Fruit fly (Drosophila melanogaster): ENCODE measurements around the gene CG14736.
A peak's percentile ranks its signal among the peaks of the same experiment; 100 is the strongest.

Gene CG14736

dm6 chr3R:11992934-11993670, 47.2 kb upstream of the CG14736 start, which contains the start of gene mfas (continued):
- TF ChIP-seq Dref (GFP tag; IDR thresholded peaks at IDR 0.05), result no peak
- TF ChIP-seq CG9727 (GFP tag; optimal IDR thresholded peaks at IDR 0.05), result no peak
- TF ChIP-seq fd102C (GFP tag; optimal IDR thresholded peaks at IDR 0.05), result no peak
- TF ChIP-seq unpg (GFP tag; optimal IDR thresholded peaks at IDR 0.05), result peak; percentile 25
- no peak for TF ChIP-seq CG10543 (GFP tag; optimal IDR thresholded peaks at IDR 0.05)
- TF ChIP-seq CG2678 (tag; optimal IDR thresholded peaks at IDR 0.05), result no peak
- TF ChIP-seq Ptx1 (GFP tag; IDR thresholded peaks at IDR 0.05), result no peak
- peak; percentile 37 for TF ChIP-seq gsb-n (tag; optimal IDR thresholded peaks at IDR 0.05)
- TF ChIP-seq CG13624 (GFP tag; optimal IDR thresholded peaks at IDR 0.05), result no peak
- peak; percentile 10; the same call in 1 of the 3 replicates for TF ChIP-seq CG2199 (GFP tag; IDR thresholded peaks at IDR 0.05)
- no peak for TF ChIP-seq Camta (GFP tag; optimal IDR thresholded peaks at IDR 0.05)
- no peak for TF ChIP-seq D (optimal IDR thresholded peaks at IDR 0.05)
- TF ChIP-seq D (GFP tag; optimal IDR thresholded peaks at IDR 0.05), result no peak
- no peak for TF ChIP-seq ERR (GFP tag; optimal IDR thresholded peaks at IDR 0.05)
- no peak for TF ChIP-seq grn (GFP tag; optimal IDR thresholded peaks at IDR 0.05)
- no peak for TF ChIP-seq CG8478 (optimal IDR thresholded peaks at IDR 0.05)
- TF ChIP-seq sob (GFP tag; IDR thresholded peaks at IDR 0.05), result no peak
- TF ChIP-seq mam (GFP tag; optimal IDR thresholded peaks at IDR 0.05), result no peak
- TF ChIP-seq pzg (GFP tag; optimal IDR thresholded peaks at IDR 0.05), result no peak
- TF ChIP-seq Adf1 (GFP tag; IDR thresholded peaks at IDR 0.05), result peak; percentile 89
- no peak for TF ChIP-seq maf-S (GFP tag; optimal IDR thresholded peaks at IDR 0.05)
- no peak for TF ChIP-seq Mes4 (GFP tag; optimal IDR thresholded peaks at IDR 0.05)
- TF ChIP-seq sna (GFP tag; IDR thresholded peaks at IDR 0.05; ENCODE audit: partially characterized antibody), result no peak
- TF ChIP-seq CG11695 (GFP tag; IDR thresholded peaks at IDR 0.05), result no peak
- TF ChIP-seq Optix (GFP tag; IDR thresholded peaks at IDR 0.05), result no peak
- no peak for TF ChIP-seq NK7.1 (GFP tag; optimal IDR thresholded peaks at IDR 0.05)
- no peak for TF ChIP-seq CG30431 (GFP tag; optimal IDR thresholded peaks at IDR 0.05)
- no peak for TF ChIP-seq Bteb2 (GFP tag; optimal IDR thresholded peaks at IDR 0.05)
- TF ChIP-seq CG1832 (GFP tag; optimal IDR thresholded peaks at IDR 0.05), result no peak
- TF ChIP-seq CG9797 (GFP tag; optimal IDR thresholded peaks at IDR 0.05), result no peak
- no peak for TF ChIP-seq sr (GFP tag; IDR thresholded peaks at IDR 0.05)
- peak; percentile 23 for TF ChIP-seq caup (GFP tag; optimal IDR thresholded peaks at IDR 0.05; ENCODE audit: severe bottlenecking)
- TF ChIP-seq schlank (tag; optimal IDR thresholded peaks at IDR 0.05), result no peak
- peak; percentile 36; the same call in 1 of the 3 replicates for TF ChIP-seq HLH4C (GFP tag; IDR thresholded peaks at IDR 0.05; ENCODE audit: partially characterized antibody)
- no peak for TF ChIP-seq pita (GFP tag; optimal IDR thresholded peaks at IDR 0.05)
- TF ChIP-seq CG14860 (GFP tag; IDR thresholded peaks at IDR 0.05; ENCODE audit: partially characterized antibody), result no peak
- TF ChIP-seq CG11456 (GFP tag; IDR thresholded peaks at IDR 0.05), result no peak
- TF ChIP-seq CG14710 (tag; optimal IDR thresholded peaks at IDR 0.05), result no peak
- no peak for TF ChIP-seq gfzf (GFP tag; optimal IDR thresholded peaks at IDR 0.05)
- peak; percentile 7; the same call in 1 of the 2 replicates for TF ChIP-seq Bgb (GFP tag; IDR thresholded peaks at IDR 0.05; ENCODE audit: partially characterized antibody)
- TF ChIP-seq CG2202 (tag; optimal IDR thresholded peaks at IDR 0.05), result no peak
- TF ChIP-seq HLHmδ (GFP tag; optimal IDR thresholded peaks at IDR 0.05), result no peak
- no peak for TF ChIP-seq Nf-YB (GFP tag; optimal IDR thresholded peaks at IDR 0.05)
- no peak for TF ChIP-seq Chrac-16 (GFP tag; optimal IDR thresholded peaks at IDR 0.05)
- TF ChIP-seq CG3407 (GFP tag; optimal IDR thresholded peaks at IDR 0.05), result peak; percentile 23
- TF ChIP-seq CG8089 (GFP tag; optimal IDR thresholded peaks at IDR 0.05), result no peak
- no peak for TF ChIP-seq CG17385 (GFP tag; optimal IDR thresholded peaks at IDR 0.05)
- TF ChIP-seq CG2889 (GFP tag; IDR thresholded peaks at IDR 0.05), result no peak
- TF ChIP-seq CG11085 (GFP tag; IDR thresholded peaks at IDR 0.05), result no peak
- no peak for TF ChIP-seq corto (GFP tag; optimal IDR thresholded peaks at IDR 0.05)
- TF ChIP-seq CG10366 (GFP tag; IDR thresholded peaks at IDR 0.05), result no peak
